Fruit fly (Drosophila melanogaster): Measurements from ENCODE around the gene CG6885.

Gene CG6885

DNA sequence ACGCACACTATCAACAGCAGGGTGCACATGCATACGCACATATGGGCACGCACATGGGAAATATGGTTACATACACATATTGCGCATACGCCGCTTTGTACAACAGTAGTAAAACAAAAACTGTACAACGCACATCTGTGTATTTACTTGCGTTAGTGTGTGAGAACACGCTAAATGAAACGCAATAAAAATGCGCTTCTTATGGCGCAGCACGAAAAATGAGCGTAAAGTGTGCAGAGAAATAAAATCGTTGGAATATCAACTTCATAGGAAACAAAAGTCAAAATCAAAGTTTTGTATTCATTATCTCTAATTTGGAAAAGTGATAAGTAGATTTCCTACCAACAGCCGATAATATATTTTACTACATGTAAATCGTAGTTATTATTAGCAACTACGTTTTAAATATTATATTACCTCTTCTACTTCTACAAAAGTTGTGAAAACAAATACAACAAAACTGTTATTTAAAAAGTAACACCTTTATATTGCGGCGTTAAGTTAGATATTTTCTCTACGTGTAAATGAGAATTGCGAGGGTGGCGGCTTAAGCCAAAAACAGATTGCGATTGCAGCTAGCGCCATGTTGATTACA, 12.1 kb downstream of the CG6885 start (continued):
- TF ChIP-seq CG4360 (GFP tag; IDR thresholded peaks at IDR 0.05) (no peak), caup (GFP tag; optimal IDR thresholded peaks at IDR 0.05; ENCODE audit: severe bottlenecking) (peak; percentile 39), CG11085 (GFP tag; IDR thresholded peaks at IDR 0.05) (no peak), pb (GFP tag; optimal IDR thresholded peaks at IDR 0.05) (no peak), oc (tag; optimal IDR thresholded peaks at IDR 0.05) (peak; percentile 76), CG18599 (GFP tag; optimal IDR thresholded peaks at IDR 0.05) (no peak), h (optimal IDR thresholded peaks at IDR 0.05) (no peak), z (GFP tag; IDR thresholded peaks at IDR 0.05) (no peak), odd (GFP tag; optimal IDR thresholded peaks at IDR 0.05) (peak; percentile 28), CG18011 (GFP tag; optimal IDR thresholded peaks at IDR 0.05) (no peak), CG42726 (GFP tag; IDR thresholded peaks at IDR 0.05; ENCODE audit: partially characterized antibody) (no peak), Asciz (GFP tag; optimal IDR thresholded peaks at IDR 0.05) (peak; percentile 71), chinmo (GFP tag; IDR thresholded peaks at IDR 0.05; ENCODE audit: partially characterized antibody) (0 out of 4 replicates have a peak, but pooled peaks have one; percentile 40), ap (GFP tag; IDR thresholded peaks at IDR 0.05) (no peak), CG7357 (GFP tag; IDR thresholded peaks at IDR 0.05) (no peak), HHEX (GFP tag; optimal IDR thresholded peaks at IDR 0.05) (peak; percentile 17), CG18619 (GFP tag; optimal IDR thresholded peaks at IDR 0.05) (peak; percentile 7), lov (optimal IDR thresholded peaks at IDR 0.05) (no peak), lov (GFP tag; IDR thresholded peaks at IDR 0.05) (no peak), CG14965 (GFP tag; optimal IDR thresholded peaks at IDR 0.05; ENCODE audit: borderline replicate concordance) (no peak), CG6272 (GFP tag; IDR thresholded peaks at IDR 0.05) (no peak), Bteb2 (GFP tag; optimal IDR thresholded peaks at IDR 0.05) (peak; percentile 13), fd64A (GFP tag; optimal IDR thresholded peaks at IDR 0.05) (no peak), CG13296 (GFP tag; optimal IDR thresholded peaks at IDR 0.05) (no peak), MTF-1 (GFP tag; optimal IDR thresholded peaks at IDR 0.05; ENCODE audit: borderline replicate concordance) (no peak), Med (GFP tag) (peak; percentile 15), her (GFP tag; optimal IDR thresholded peaks at IDR 0.05) (no peak), Hey (tag; optimal IDR thresholded peaks at IDR 0.05) (no peak), CG6689 (GFP tag; IDR thresholded peaks at IDR 0.05) (peak; percentile 50; the same call in 1 of the 2 replicates), lilli (GFP tag; optimal IDR thresholded peaks at IDR 0.05) (peak; percentile 25), Kr (GFP tag; optimal IDR thresholded peaks at IDR 0.05) (no peak), Xrp1 (GFP tag; IDR thresholded peaks at IDR 0.05) (peak; percentile 54; the same call in 1 of the 2 replicates), CG12104 (GFP tag; optimal IDR thresholded peaks at IDR 0.05) (peak; percentile 42), knrl (GFP tag; IDR thresholded peaks at IDR 0.05; ENCODE audit: partially characterized antibody) (no peak), fu2 (GFP tag; optimal IDR thresholded peaks at IDR 0.05) (no peak), CG8924 (tag; optimal IDR thresholded peaks at IDR 0.05) (peak; percentile 70), HLHmδ (GFP tag; optimal IDR thresholded peaks at IDR 0.05) (no peak), Xbp1 (GFP tag; optimal IDR thresholded peaks at IDR 0.05) (peak; percentile 51), Fer1 (GFP tag; optimal IDR thresholded peaks at IDR 0.05) (peak; percentile 42), bowl (GFP tag; IDR thresholded peaks at IDR 0.05) (no peak), Antp (GFP tag; optimal IDR thresholded peaks at IDR 0.05) (no peak), Drgx (GFP tag; IDR thresholded peaks at IDR 0.05) (peak; percentile 87), CG7372 (GFP tag; IDR thresholded peaks at IDR 0.05) (peak; percentile 54), Abd-B (GFP tag; optimal IDR thresholded peaks at IDR 0.05) (no peak), CG17802 (tag; optimal IDR thresholded peaks at IDR 0.05) (no peak), CG17612 (GFP tag; IDR thresholded peaks at IDR 0.05) (no peak), CG12744 (GFP tag; optimal IDR thresholded peaks at IDR 0.05) (no peak), eve (GFP tag; optimal IDR thresholded peaks at IDR 0.05) (peak in 1 of 2 experiments; percentile 57), CG8478 (optimal IDR thresholded peaks at IDR 0.05) (no peak), Sox102F (GFP tag; optimal IDR thresholded peaks at IDR 0.05) (peak; percentile 87), HmgD (GFP tag; optimal IDR thresholded peaks at IDR 0.05) (no peak)

All from whole organism, embryonic.